Worm (Caenorhabditis elegans): ENCODE data around the gene kvs-3.

Gene kvs-3

ce11 chrV:9342965-9343628 is 25.0 kb downstream of the kvs-3 start (continued):
- no peak; the same call in none of the 2 replicates for TF ChIP-seq mdt-29 (GFP tag; IDR thresholded peaks at IDR 0.05)
- TF ChIP-seq F26F4.8 (GFP tag; conservative IDR thresholded peaks at IDR 0.05) = no peak
- no peak for TF ChIP-seq zfp-2 (tag; optimal IDR thresholded peaks at IDR 0.05)
- TF ChIP-seq lin-39 (tag; optimal IDR thresholded peaks at IDR 0.05) = no peak
- no peak for TF ChIP-seq ZK546.5 (tag; optimal IDR thresholded peaks at IDR 0.05)
- TF ChIP-seq php-3 (GFP tag; IDR thresholded peaks at IDR 0.05) = peak; percentile 52; the same call in 1 of the 2 replicates
- TF ChIP-seq F10B5.3 (tag; optimal IDR thresholded peaks at IDR 0.05) = no peak
- no peak for TF ChIP-seq sdz-12 (GFP tag; optimal IDR thresholded peaks at IDR 0.05)
- TF ChIP-seq nhr-41 (GFP tag; IDR thresholded peaks at IDR 0.05) = no peak
- TF ChIP-seq fos-1 (tag; optimal IDR thresholded peaks at IDR 0.05) = peak; percentile 37
- peak; percentile 64 for TF ChIP-seq ctbp-1 (GFP tag; IDR thresholded peaks at IDR 0.05)
- TF ChIP-seq lim-7 (GFP tag; IDR thresholded peaks at IDR 0.05) = peak; percentile 69
- no peak for TF ChIP-seq zip-2 (tag; optimal IDR thresholded peaks at IDR 0.05)
- TF ChIP-seq nhr-237 (tag; optimal IDR thresholded peaks at IDR 0.05) = no peak
- no peak for TF ChIP-seq skn-1 (tag; optimal IDR thresholded peaks at IDR 0.05)
- no peak for TF ChIP-seq mxl-3 (GFP tag; optimal IDR thresholded peaks at IDR 0.05)
- TF ChIP-seq hmg-1.1 (GFP tag; IDR thresholded peaks at IDR 0.05) = peak; percentile 59
- peak; percentile 77 for TF ChIP-seq lin-29 (GFP tag; IDR thresholded peaks at IDR 0.05)
- TF ChIP-seq nhr-77 (tag; optimal IDR thresholded peaks at IDR 0.05) = no peak
- no peak for TF ChIP-seq T20F7.1 (GFP tag; optimal IDR thresholded peaks at IDR 0.05)
- TF ChIP-seq mep-1 (tag; optimal IDR thresholded peaks at IDR 0.05) = no peak
- TF ChIP-seq egl-43 (GFP tag; IDR thresholded peaks at IDR 0.05) = peak; percentile 57

- TF ChIP-seq snpc-4 (tag; optimal IDR thresholded peaks at IDR 0.05) (peak; percentile 33), Y105C5A.15 (GFP tag; IDR thresholded peaks at IDR 0.05) (no peak), mxl-2 (GFP tag; conservative IDR thresholded peaks at IDR 0.05) (peak; percentile 77; the same call in 1 of the 2 replicates), duxl-1 (tag; optimal IDR thresholded peaks at IDR 0.05; ENCODE audit: poor library complexity) (peak; percentile 68), fkh-10 (GFP tag; optimal IDR thresholded peaks at IDR 0.05) (peak; percentile 98), Y5F2A.4 (GFP tag; optimal IDR thresholded peaks at IDR 0.05) (peak; percentile 45), saeg-2 (GFP tag; IDR thresholded peaks at IDR 0.05) (peak; percentile 95), spr-1 (tag; optimal IDR thresholded peaks at IDR 0.05) (peak; percentile 90), mxl-3 (GFP tag; optimal IDR thresholded peaks at IDR 0.05) (peak; percentile 95), fos-1 (tag; optimal IDR thresholded peaks at IDR 0.05) (no peak), ztf-11 (tag; optimal IDR thresholded peaks at IDR 0.05) (no peak), dmd-8 (GFP tag; IDR thresholded peaks at IDR 0.05) (no peak), F10B5.3 (tag; optimal IDR thresholded peaks at IDR 0.05) (peak; percentile 53), set-16 (GFP tag; IDR thresholded peaks at IDR 0.05) (peak; percentile 77; the same call in 1 of the 2 replicates), mes-2 (tag; optimal IDR thresholded peaks at IDR 0.05; ENCODE audit: poor library complexity, severe bottlenecking) (peak; percentile 78), lin-38 (GFP tag; IDR thresholded peaks at IDR 0.05) (peak; percentile 84), ceh-62 (tag; optimal IDR thresholded peaks at IDR 0.05) (no peak), lin-13 (GFP tag; optimal IDR thresholded peaks at IDR 0.05) (peak; percentile 91), sdz-12 (GFP tag; optimal IDR thresholded peaks at IDR 0.05) (peak; percentile 51), egl-27 (tag; optimal IDR thresholded peaks at IDR 0.05) (no peak), gei-8 (GFP tag; optimal IDR thresholded peaks at IDR 0.05) (peak; percentile 95), ceh-82 (tag; optimal IDR thresholded peaks at IDR 0.05) (no peak), madf-5 (GFP tag; IDR thresholded peaks at IDR 0.05) (peak; percentile 48 to 90; a peak in 1 of 4 replicates), mep-1 (tag; optimal IDR thresholded peaks at IDR 0.05) (peak; percentile 98), ceh-28 (tag; optimal IDR thresholded peaks at IDR 0.05) (peak; percentile 84), zag-1 (tag; optimal IDR thresholded peaks at IDR 0.05) (peak; percentile 82), ces-1 (GFP tag; optimal IDR thresholded peaks at IDR 0.05) (peak; percentile 85), tra-1 (GFP tag; IDR thresholded peaks at IDR 0.05) (peak; percentile 98), zfp-3 (GFP tag; conservative IDR thresholded peaks at IDR 0.05) (peak; percentile 98), F37D6.2 (tag; optimal IDR thresholded peaks at IDR 0.05) (peak; percentile 95)
Observed at ce11 chrV:9343629-9344624, 25.8 kb downstream of the kvs-3 start, which contains the start of gene tos-1. Gene tos-1, minus strand, starts transcription at chrV:9344203.

All from whole organism, L4 larva.